Fruit fly (Drosophila melanogaster): ENCODE measurements around the gene CG3437.

The CG3437 gene

dm6 chr3L:9419328-9419727 is 38.1 kb downstream of the CG3437 start (continued):
- TF ChIP-seq CG11723 (GFP tag; optimal IDR thresholded peaks at IDR 0.05) (no peak), CG34422 (GFP tag; IDR thresholded peaks at IDR 0.05) (0 out of 3 replicates have a peak, but pooled peaks have one; percentile 26), lmd (GFP tag; IDR thresholded peaks at IDR 0.05) (peak; percentile 11; the same call in 1 of the 2 replicates), sr (GFP tag; IDR thresholded peaks at IDR 0.05) (0 out of 3 replicates have a peak, but pooled peaks have one; percentile 25), unpg (GFP tag; optimal IDR thresholded peaks at IDR 0.05) (no peak), crp (GFP tag; optimal IDR thresholded peaks at IDR 0.05) (no peak), hth (optimal IDR thresholded peaks at IDR 0.05) (no peak), eve (GFP tag; optimal IDR thresholded peaks at IDR 0.05) (no peak), row (GFP tag; IDR thresholded peaks at IDR 0.05) (0 out of 3 replicates have a peak, but pooled peaks have one; percentile 23), CG14441 (GFP tag; IDR thresholded peaks at IDR 0.05) (peak; percentile 40), Xrp1 (GFP tag; IDR thresholded peaks at IDR 0.05) (peak; percentile 14; the same call in 1 of the 2 replicates), Nf-YA (GFP tag; IDR thresholded peaks at IDR 0.05) (no peak), pan (optimal IDR thresholded peaks at IDR 0.05) (no peak), pan (GFP tag; optimal IDR thresholded peaks at IDR 0.05 in 1 of 2, IDR thresholded peaks at IDR 0.05 in 1 of 2) (peak in 1 of 2 experiments; percentile 64), sens-2 (GFP tag; IDR thresholded peaks at IDR 0.05) (0 out of 2 replicates have a peak, but pooled peaks have one; percentile 4), Optix (GFP tag; IDR thresholded peaks at IDR 0.05) (0 out of 3 replicates have a peak, but pooled peaks have one; percentile 33), klu (GFP tag; IDR thresholded peaks at IDR 0.05) (0 out of 2 replicates have a peak, but pooled peaks have one; percentile 28), CG10366 (GFP tag; IDR thresholded peaks at IDR 0.05) (peak; percentile 54), p53 (GFP tag; optimal IDR thresholded peaks at IDR 0.05) (no peak), CG11456 (GFP tag; IDR thresholded peaks at IDR 0.05) (no peak), vvl (GFP tag; IDR thresholded peaks at IDR 0.05) (peak; percentile 46; the same call in 1 of the 2 replicates), CG2199 (GFP tag; IDR thresholded peaks at IDR 0.05) (0 out of 3 replicates have a peak, but pooled peaks have one; percentile 33), CG32532 (GFP tag; IDR thresholded peaks at IDR 0.05) (0 out of 2 replicates have a peak, but pooled peaks have one; percentile 9), chm (GFP tag; IDR thresholded peaks at IDR 0.05) (0 out of 2 replicates have a peak, but pooled peaks have one; percentile 16)

dm6 chr3L:9417288-9417687 is 40.2 kb downstream of the CG3437 start, which contains the start of gene CG3982:
CG3982 (minus strand) TSS chr3L:9417388.
- no peak for TF ChIP-seq CG7987 (GFP tag; optimal IDR thresholded peaks at IDR 0.05)
- no peak for TF ChIP-seq CG3726 (GFP tag; IDR thresholded peaks at IDR 0.05)
- no peak for TF ChIP-seq Vsx1 (GFP tag; optimal IDR thresholded peaks at IDR 0.05)
- TF ChIP-seq corto (GFP tag; optimal IDR thresholded peaks at IDR 0.05): no peak
- no peak for TF ChIP-seq Sry-δ (GFP tag; optimal IDR thresholded peaks at IDR 0.05)
- TF ChIP-seq CG8924 (tag; optimal IDR thresholded peaks at IDR 0.05): no peak
- TF ChIP-seq lilli (GFP tag; optimal IDR thresholded peaks at IDR 0.05): no peak
- no peak for TF ChIP-seq CG3065 (GFP tag; optimal IDR thresholded peaks at IDR 0.05)
- TF ChIP-seq Mrtf (GFP tag; IDR thresholded peaks at IDR 0.05): no peak
- no peak for TF ChIP-seq CG10147 (GFP tag; optimal IDR thresholded peaks at IDR 0.05)
- TF ChIP-seq croc (GFP tag; conservative IDR thresholded peaks at IDR 0.05): no peak
- TF ChIP-seq Antp (GFP tag; optimal IDR thresholded peaks at IDR 0.05): no peak
- TF ChIP-seq Hr51 (GFP tag; optimal IDR thresholded peaks at IDR 0.05): no peak
- TF ChIP-seq CkIIα-i1 (GFP tag; IDR thresholded peaks at IDR 0.05): no peak
- no peak for TF ChIP-seq ac (GFP tag; optimal IDR thresholded peaks at IDR 0.05)
